Fruit fly (Drosophila melanogaster): ENCODE results near the gene CG43750.

Gene CG43750

dm6 chr2L:2399897-2400296 lies 9.4 kb upstream of the CG43750 start, which contains the start of gene VGlut:
TSS of gene VGlut (plus strand) at chr2L:2400295.
- TF ChIP-seq CG17806 (tag; optimal IDR thresholded peaks at IDR 0.05), result no peak
- TF ChIP-seq gl (tag; optimal IDR thresholded peaks at IDR 0.05), result no peak
- no peak for TF ChIP-seq CG8159 (tag; optimal IDR thresholded peaks at IDR 0.05)
- no peak for TF ChIP-seq D1 (tag; optimal IDR thresholded peaks at IDR 0.05)
- TF ChIP-seq CG13204 (GFP tag; optimal IDR thresholded peaks at IDR 0.05), result no peak
- TF ChIP-seq CG14655 (GFP tag; optimal IDR thresholded peaks at IDR 0.05), result no peak
- no peak for TF ChIP-seq CG10348 (GFP tag; IDR thresholded peaks at IDR 0.05)
- no peak for TF ChIP-seq Pif1A (GFP tag; optimal IDR thresholded peaks at IDR 0.05)
- no peak for TF ChIP-seq rn (GFP tag; IDR thresholded peaks at IDR 0.05)

dm6 chr2L:2398459-2398858 lies 8.0 kb upstream of the CG43750 start:
- no peak for TF ChIP-seq Pif1B (GFP tag; optimal IDR thresholded peaks at IDR 0.05)
- no peak for TF ChIP-seq CG9948 (tag; optimal IDR thresholded peaks at IDR 0.05)
- TF ChIP-seq CG34367 (tag; optimal IDR thresholded peaks at IDR 0.05), result no peak
- TF ChIP-seq Pif1A (GFP tag; optimal IDR thresholded peaks at IDR 0.05), result no peak
- no peak for TF ChIP-seq CG10348 (GFP tag; IDR thresholded peaks at IDR 0.05)
- no peak for TF ChIP-seq Snoo (tag; optimal IDR thresholded peaks at IDR 0.05)
- TF ChIP-seq D1 (tag; optimal IDR thresholded peaks at IDR 0.05), result no peak
- TF ChIP-seq CG15710 (tag; optimal IDR thresholded peaks at IDR 0.05), result no peak
- no peak for TF ChIP-seq CG13204 (GFP tag; optimal IDR thresholded peaks at IDR 0.05)
- TF ChIP-seq Ets98B (GFP tag; IDR thresholded peaks at IDR 0.05), result no peak
- no peak for TF ChIP-seq CG4496 (GFP tag; IDR thresholded peaks at IDR 0.05)
- no peak for TF ChIP-seq fd96Ca (GFP tag; IDR thresholded peaks at IDR 0.05)
- TF ChIP-seq rn (GFP tag; IDR thresholded peaks at IDR 0.05), result no peak
- TF ChIP-seq CG8301 (tag; optimal IDR thresholded peaks at IDR 0.05), result no peak
- no peak for TF ChIP-seq CG12605 (GFP tag; IDR thresholded peaks at IDR 0.05)
- no peak for TF ChIP-seq CG32121 (GFP tag; IDR thresholded peaks at IDR 0.05)
- no peak for TF ChIP-seq CG8159 (tag; optimal IDR thresholded peaks at IDR 0.05)
- TF ChIP-seq CG17806 (tag; optimal IDR thresholded peaks at IDR 0.05), result no peak
- no peak for TF ChIP-seq gl (tag; optimal IDR thresholded peaks at IDR 0.05)

dm6 chr2L:2397080-2397479 lies 6.6 kb upstream of the CG43750 start:
- TF ChIP-seq CG8159 (tag; optimal IDR thresholded peaks at IDR 0.05), result peak; percentile 21
- no peak for TF ChIP-seq D1 (tag; optimal IDR thresholded peaks at IDR 0.05)

dm6 chr2L:2394872-2395271 lies 4.4 kb upstream of the CG43750 start:
- TF ChIP-seq CG8301 (tag; optimal IDR thresholded peaks at IDR 0.05), result no peak
- TF ChIP-seq CG8159 (tag; optimal IDR thresholded peaks at IDR 0.05), result peak; percentile 4

dm6 chr2L:2391321-2391720 lies 832 bp upstream of the CG43750 start, which contains the start of gene CG46448:
TSS of gene CG46448 (plus strand) at chr2L:2391660.
- TF ChIP-seq CG15710 (tag; optimal IDR thresholded peaks at IDR 0.05) (no peak), EcR (GFP tag; optimal IDR thresholded peaks at IDR 0.05) (no peak), Ets98B (GFP tag; IDR thresholded peaks at IDR 0.05) (no peak), CG13204 (GFP tag; optimal IDR thresholded peaks at IDR 0.05) (no peak), CG14655 (GFP tag; optimal IDR thresholded peaks at IDR 0.05) (no peak), fd96Ca (GFP tag; IDR thresholded peaks at IDR 0.05) (no peak), rn (GFP tag; IDR thresholded peaks at IDR 0.05) (no peak), Pif1A (GFP tag; optimal IDR thresholded peaks at IDR 0.05) (no peak), CG4496 (GFP tag; IDR thresholded peaks at IDR 0.05) (no peak), CG12605 (GFP tag; IDR thresholded peaks at IDR 0.05) (no peak)

dm6 chr2L:2385692-2386091 lies 4.8 kb downstream of the CG43750 start, which contains the start of gene CG3557:
TSS of gene CG3557 (minus strand) at chr2L:2385792.
- TF ChIP-seq Snoo (tag; optimal IDR thresholded peaks at IDR 0.05) (no peak), CG8159 (tag; optimal IDR thresholded peaks at IDR 0.05) (no peak), CG12605 (GFP tag; IDR thresholded peaks at IDR 0.05) (no peak), Ets98B (GFP tag; IDR thresholded peaks at IDR 0.05) (no peak), CG14655 (GFP tag; optimal IDR thresholded peaks at IDR 0.05) (no peak), CG34367 (tag; optimal IDR thresholded peaks at IDR 0.05) (no peak), fd96Ca (GFP tag; IDR thresholded peaks at IDR 0.05) (no peak), D1 (tag; optimal IDR thresholded peaks at IDR 0.05) (no peak), CG15710 (tag; optimal IDR thresholded peaks at IDR 0.05) (no peak), CG13204 (GFP tag; optimal IDR thresholded peaks at IDR 0.05) (no peak), Pif1B (GFP tag; optimal IDR thresholded peaks at IDR 0.05) (no peak), CG9948 (tag; optimal IDR thresholded peaks at IDR 0.05) (no peak), gl (tag; optimal IDR thresholded peaks at IDR 0.05) (no peak), rn (GFP tag; IDR thresholded peaks at IDR 0.05) (no peak), Pif1A (GFP tag; optimal IDR thresholded peaks at IDR 0.05) (no peak), CG10348 (GFP tag; IDR thresholded peaks at IDR 0.05) (no peak)

- TF ChIP-seq rn (GFP tag; IDR thresholded peaks at IDR 0.05) (no peak), CG8159 (tag; optimal IDR thresholded peaks at IDR 0.05) (no peak), CG17806 (tag; optimal IDR thresholded peaks at IDR 0.05) (no peak), CG10348 (GFP tag; IDR thresholded peaks at IDR 0.05) (no peak), CG13204 (GFP tag; optimal IDR thresholded peaks at IDR 0.05) (no peak), Snoo (tag; optimal IDR thresholded peaks at IDR 0.05) (no peak), Ets98B (GFP tag; IDR thresholded peaks at IDR 0.05) (no peak)
These were observed 7.5 kb downstream of the CG43750 start, which contains the start of gene PIG-Wa for dm6 chr2L:2382971-2383370. TSS of gene PIG-Wa (plus strand) at chr2L:2383202.
